Worm (Caenorhabditis elegans): ENCODE measurements around the gene C07E3.4.

The C07E3.4 gene

DNA sequence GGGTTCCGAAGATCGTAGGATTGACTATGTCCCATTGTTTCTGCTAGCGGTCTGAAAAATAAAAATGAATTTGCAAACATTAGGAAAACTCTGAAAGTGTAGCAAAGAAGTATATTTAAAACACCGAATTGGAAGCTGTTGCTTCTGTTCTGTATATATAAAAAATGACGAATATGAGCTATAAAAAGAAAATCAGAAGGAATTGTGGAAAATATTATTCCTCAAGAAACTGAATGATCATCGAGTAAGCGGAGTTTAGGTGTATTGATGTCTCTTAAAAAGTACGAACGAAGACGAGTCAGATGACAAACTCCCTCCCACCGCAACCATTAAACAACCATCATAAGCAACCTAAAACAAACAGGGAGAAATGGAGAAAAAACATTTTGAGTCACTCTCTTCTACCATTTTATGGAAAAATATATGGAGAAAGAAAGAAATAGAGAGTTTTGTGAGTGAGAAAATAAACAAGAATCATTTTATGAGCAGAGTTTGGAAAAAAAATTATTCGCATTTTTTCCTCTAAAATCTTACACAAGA lies 3.0 kb upstream of the C07E3.4 start, which contains the start of gene C07E3.3:
Gene C07E3.3, minus strand, starts transcription at position 51 of the 540 bp plus-strand sequence.
- no peak for TF ChIP-seq ama-1 (optimal IDR thresholded peaks at IDR 0.05)
- no peak for TF ChIP-seq efl-1 (optimal IDR thresholded peaks at IDR 0.05)
- peak in 1 of 2 experiments; percentile 92 for TF ChIP-seq efl-1 (GFP tag; optimal IDR thresholded peaks at IDR 0.05 in 1 of 2)

DNA sequence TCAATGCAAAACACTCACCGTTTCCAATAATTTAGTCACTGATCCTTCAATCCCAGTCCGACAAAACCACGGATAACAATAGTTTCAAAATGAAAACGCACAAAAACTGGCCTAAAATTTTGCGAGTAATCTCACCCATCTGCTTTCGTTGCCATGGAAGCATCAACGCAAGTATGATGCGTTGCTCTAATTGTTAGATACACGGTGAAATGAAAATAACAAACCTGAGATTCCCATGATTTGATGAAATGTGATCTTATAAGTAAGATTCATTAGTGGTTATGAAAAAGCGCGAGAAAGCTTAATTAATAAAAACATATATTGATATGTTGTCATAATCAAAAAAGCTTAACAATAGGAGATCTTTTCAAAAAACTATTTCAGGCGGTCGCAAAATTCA lies 6.6 kb downstream of the C07E3.4 start, which contains the start of gene ceh-57:
Gene ceh-57, minus strand, starts transcription at position 95 of the 400 bp plus-strand sequence.
- peak; percentile 53 for TF ChIP-seq fkh-8 (tag; optimal IDR thresholded peaks at IDR 0.05)
- TF ChIP-seq dsc-1 (tag; optimal IDR thresholded peaks at IDR 0.05): peak; percentile 64
- TF ChIP-seq egl-27 (tag; optimal IDR thresholded peaks at IDR 0.05): no peak
- peak; percentile 5 for TF ChIP-seq nhr-47 (tag; optimal IDR thresholded peaks at IDR 0.05)

DNA sequence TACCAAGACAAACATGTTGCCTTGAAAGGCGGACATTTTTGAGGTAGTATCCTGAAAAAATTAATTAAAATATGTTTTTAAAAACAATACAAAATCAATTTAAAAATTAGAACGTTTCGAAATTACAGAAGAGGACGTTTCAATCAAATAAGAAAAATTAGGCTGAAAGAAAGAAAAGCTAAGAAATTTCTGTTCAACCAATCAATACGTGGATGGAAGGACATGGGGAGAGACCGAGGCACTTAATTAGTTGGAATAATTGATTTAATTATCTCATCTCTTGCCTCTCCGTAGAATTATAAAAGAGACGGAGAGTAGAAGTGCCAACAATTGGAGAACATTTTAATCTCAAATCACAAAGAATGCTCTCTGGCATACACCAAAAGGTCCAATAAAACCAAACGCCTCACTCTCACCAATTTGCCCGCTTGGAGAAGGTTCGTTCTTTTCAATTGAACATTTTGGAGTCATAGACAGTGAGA lies 9.0 kb downstream of the C07E3.4 start, which contains the start of gene ceh-58:
Gene ceh-58, minus strand, starts transcription at position 51 of the 482 bp plus-strand sequence.
- TF ChIP-seq lin-14 (GFP tag; optimal IDR thresholded peaks at IDR 0.05) (peak; percentile 33), nhr-85 (tag) (peak; percentile 61), ceh-8 (GFP tag; optimal IDR thresholded peaks at IDR 0.05) (peak; percentile 22), dsc-1 (tag; optimal IDR thresholded peaks at IDR 0.05) (no peak), sox-4 (tag; optimal IDR thresholded peaks at IDR 0.05) (no peak), blmp-1 (tag; optimal IDR thresholded peaks at IDR 0.05) (peak; percentile 36), elt-3 (tag; optimal IDR thresholded peaks at IDR 0.05) (no peak), nhr-47 (tag; optimal IDR thresholded peaks at IDR 0.05) (no peak), lsy-2 (tag; optimal IDR thresholded peaks at IDR 0.05) (no peak)

DNA sequence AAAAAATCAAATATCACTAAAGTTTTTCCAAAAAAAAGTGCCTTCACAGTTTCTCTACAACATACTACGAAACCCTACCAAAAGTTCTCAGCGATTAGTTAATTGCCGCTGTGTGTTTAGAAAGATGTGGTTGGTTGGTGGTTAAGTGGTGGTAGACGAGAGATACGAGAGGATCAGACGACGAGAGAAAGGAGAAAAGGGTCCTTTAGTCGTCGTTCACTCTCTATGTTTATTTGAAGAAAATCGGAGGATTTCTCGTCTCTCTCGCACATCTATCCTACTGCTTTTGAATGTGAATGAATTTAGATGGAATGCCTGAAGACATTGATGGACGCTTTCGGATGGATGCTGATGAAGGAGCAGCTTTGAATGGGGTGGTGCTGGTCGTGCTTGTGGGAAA lies 10.2 kb downstream of the C07E3.4 start:
- no peak for TF ChIP-seq nhr-237 (tag; optimal IDR thresholded peaks at IDR 0.05)
- TF ChIP-seq lin-14 (GFP tag; optimal IDR thresholded peaks at IDR 0.05): peak; percentile 70
- TF ChIP-seq lin-35 (GFP tag; optimal IDR thresholded peaks at IDR 0.05): peak in 1 of 2 experiments; percentile 14
- peak; percentile 11 to 14 for TF ChIP-seq efl-1 (optimal IDR thresholded peaks at IDR 0.05)
- TF ChIP-seq efl-1 (GFP tag; optimal IDR thresholded peaks at IDR 0.05 in 1 of 2): peak in 1 of 2 experiments; percentile 88
- TF ChIP-seq nhr-71 (tag; optimal IDR thresholded peaks at IDR 0.05): peak; percentile 9
- TF ChIP-seq blmp-1 (tag; optimal IDR thresholded peaks at IDR 0.05): peak; percentile 52
- TF ChIP-seq tlp-1 (tag; optimal IDR thresholded peaks at IDR 0.05): no peak
- no peak for TF ChIP-seq sox-4 (tag; optimal IDR thresholded peaks at IDR 0.05)
- peak; percentile 34 for TF ChIP-seq rnt-1 (tag; optimal IDR thresholded peaks at IDR 0.05)
- peak; percentile 40 for TF ChIP-seq mep-1 (tag; optimal IDR thresholded peaks at IDR 0.05)
- peak; percentile 11 for TF ChIP-seq dsc-1 (tag; optimal IDR thresholded peaks at IDR 0.05)
- peak in 1 of 3 experiments; percentile 10 for TF ChIP-seq dpl-1 (GFP tag; optimal IDR thresholded peaks at IDR 0.05)
- no peak for TF ChIP-seq skn-1 (tag; optimal IDR thresholded peaks at IDR 0.05)

DNA sequence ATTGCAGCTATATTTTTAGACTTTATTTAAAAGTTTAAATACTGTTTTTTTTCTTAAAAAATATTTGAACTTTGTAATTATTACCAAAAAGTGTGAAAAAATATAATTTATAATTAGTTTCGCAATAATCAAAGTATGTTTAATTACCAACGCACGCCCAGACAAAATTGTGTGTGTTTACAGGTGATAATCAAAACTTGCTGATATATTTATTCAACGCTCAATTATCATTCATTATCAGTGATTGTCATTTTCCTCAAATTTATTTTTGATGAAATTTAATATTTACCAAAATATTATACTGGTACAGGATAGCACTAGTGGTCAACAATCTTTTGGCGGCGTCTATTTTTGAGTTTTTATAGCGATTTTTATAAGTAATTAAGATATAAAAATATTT lies 12.4 kb downstream of the C07E3.4 start:
- TF ChIP-seq ceh-90 (tag; optimal IDR thresholded peaks at IDR 0.05) (no peak), elt-2 (tag; optimal IDR thresholded peaks at IDR 0.05) (peak; percentile 8)

DNA sequence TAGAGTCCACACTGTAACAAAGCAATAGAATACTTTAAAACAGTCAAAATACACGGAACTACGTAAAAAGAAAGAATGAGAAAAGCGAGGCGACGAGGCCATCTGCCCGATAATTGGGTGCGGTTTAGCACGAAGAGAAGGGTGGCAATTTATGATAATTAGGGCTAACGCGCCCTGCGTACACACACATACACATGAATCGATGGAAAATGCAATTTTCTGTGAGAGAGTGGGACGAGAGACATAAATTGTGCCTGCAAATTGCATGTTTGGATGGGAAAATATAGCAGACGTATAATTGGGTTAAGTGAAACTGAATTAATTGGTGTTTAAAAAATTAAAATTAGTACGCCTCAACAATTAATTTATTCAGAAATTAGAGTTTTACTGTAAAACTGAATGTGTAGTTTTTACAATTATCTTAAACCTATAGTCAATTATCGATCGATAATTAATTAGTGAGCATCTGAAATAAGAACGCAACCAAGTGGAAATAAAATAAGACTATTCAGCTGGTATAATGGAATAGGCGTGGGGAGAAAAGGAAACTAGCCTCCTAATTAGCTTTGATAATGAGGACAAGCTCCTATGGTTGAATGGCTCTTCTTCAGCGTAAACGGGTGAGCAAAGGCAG lies 13.1 kb downstream of the C07E3.4 start:
- TF ChIP-seq dpl-1 (GFP tag; optimal IDR thresholded peaks at IDR 0.05) (no peak), unc-130 (tag; optimal IDR thresholded peaks at IDR 0.05) (no peak), lin-15B (tag; optimal IDR thresholded peaks at IDR 0.05) (no peak), aha-1 (tag; optimal IDR thresholded peaks at IDR 0.05) (no peak), mdl-1 (tag; optimal IDR thresholded peaks at IDR 0.05) (no peak), lsy-2 (tag; optimal IDR thresholded peaks at IDR 0.05) (peak in 1 of 2 experiments; percentile 9), efl-3 (GFP tag; optimal IDR thresholded peaks at IDR 0.05) (no peak), lin-14 (GFP tag; optimal IDR thresholded peaks at IDR 0.05) (peak; percentile 68), dsc-1 (tag; optimal IDR thresholded peaks at IDR 0.05) (peak; percentile 9), blmp-1 (tag; optimal IDR thresholded peaks at IDR 0.05) (peak; percentile 38), nhr-77 (tag; optimal IDR thresholded peaks at IDR 0.05) (no peak), ceh-82 (tag; optimal IDR thresholded peaks at IDR 0.05) (no peak), zip-4 (GFP tag; optimal IDR thresholded peaks at IDR 0.05) (no peak), mep-1 (tag; optimal IDR thresholded peaks at IDR 0.05) (peak; percentile 26), sox-4 (tag; optimal IDR thresholded peaks at IDR 0.05) (no peak), swsn-7 (tag; optimal IDR thresholded peaks at IDR 0.05) (peak; percentile 13), nhr-47 (tag; optimal IDR thresholded peaks at IDR 0.05) (peak; percentile 13), snu-23 (GFP tag; optimal IDR thresholded peaks at IDR 0.05) (peak; percentile 10), egl-27 (tag; optimal IDR thresholded peaks at IDR 0.05) (no peak), hlh-4 (tag; optimal IDR thresholded peaks at IDR 0.05) (no peak), ztf-4 (tag; optimal IDR thresholded peaks at IDR 0.05) (no peak), ztf-11 (tag; optimal IDR thresholded peaks at IDR 0.05) (peak in 1 of 2 experiments; percentile 15), ceh-8 (GFP tag; optimal IDR thresholded peaks at IDR 0.05) (peak; percentile 38)

Data from whole organism, L1 larva.